Fruit fly (Drosophila melanogaster) Kc167 (cell line): ENCODE results near the gene CAH6.

Source experiments
- Myc ChIP-seq: fragments of >200 bp; optimal IDR thresholded peaks from 2 replicates; lab custom pipeline; 2017; ENCODE audit warnings: missing external identifiers
- Sin3A ChIP-seq: fragments of >200 bp; optimal IDR thresholded peaks from 2 replicates; lab custom pipeline; 2018; ENCODE audit warnings: missing external identifiers
- h ChIP-seq: fragments of >200 bp; optimal IDR thresholded peaks from 3 replicates; lab custom pipeline; 2018; ENCODE audit warnings: missing external identifiers
- insv ChIP-seq: fragments of >200 bp; optimal IDR thresholded peaks from 3 replicates; lab custom pipeline; 2018; ENCODE audit warnings: missing external identifiers
- psq ChIP-seq: fragments of >200 bp; optimal IDR thresholded peaks from 2 replicates; lab custom pipeline; 2017; ENCODE audit warnings: missing external identifiers
- ttk ChIP-seq: sonication (Bioruptor generic); optimal IDR thresholded peaks from 2 replicates; lab custom pipeline; 2017; ENCODE audit warnings: missing external identifiers

CAH6 gene

DNA sequence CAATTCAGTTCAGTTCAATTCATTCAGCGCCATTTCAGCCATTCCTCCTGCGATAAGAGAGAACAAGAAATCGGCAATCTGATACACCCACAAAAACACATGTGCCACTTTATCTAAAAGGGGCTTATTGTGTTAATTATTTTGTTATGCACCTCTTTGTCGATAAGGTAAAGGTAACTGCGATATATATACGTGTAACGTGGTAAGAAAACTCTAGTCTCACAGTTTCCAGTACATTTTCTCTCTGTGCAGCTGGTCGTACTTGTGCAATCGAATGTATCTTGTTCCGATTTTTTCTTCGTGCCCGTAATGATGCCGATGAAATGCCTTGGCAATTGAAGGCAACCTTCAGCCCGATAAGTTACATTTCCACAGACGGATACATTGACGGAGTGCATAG, 30.1 kb downstream of the CAH6 start:
- TF ChIP-seq ttk (no peak), insv (lab: Kevin White, UChicago) (no peak), Myc (no peak), Sin3A (no peak), h (lab: Kevin White, UChicago) (no peak), psq (lab: Kevin White, UChicago) (no peak)

DNA sequence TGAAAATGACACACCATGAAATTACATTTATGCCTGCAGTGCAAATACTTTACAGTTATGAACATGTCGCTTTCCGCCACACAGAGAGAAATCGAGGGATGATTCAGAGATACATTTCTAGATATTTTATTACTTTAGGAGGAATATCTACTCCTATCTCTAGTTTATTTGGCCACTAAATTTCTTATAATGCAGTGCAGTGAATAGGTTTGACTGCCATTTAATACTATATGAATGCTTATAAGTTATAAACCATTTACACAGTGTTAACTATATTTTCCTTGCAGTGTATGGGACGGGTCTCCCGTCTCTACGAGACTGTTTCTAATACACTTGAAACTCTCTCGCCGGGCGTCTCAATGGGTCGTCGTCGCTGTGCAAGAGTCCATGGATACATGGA, 32.8 kb downstream of the CAH6 start:
- TF ChIP-seq h (lab: Kevin White, UChicago), result no peak
- TF ChIP-seq Sin3A, result no peak

DNA sequence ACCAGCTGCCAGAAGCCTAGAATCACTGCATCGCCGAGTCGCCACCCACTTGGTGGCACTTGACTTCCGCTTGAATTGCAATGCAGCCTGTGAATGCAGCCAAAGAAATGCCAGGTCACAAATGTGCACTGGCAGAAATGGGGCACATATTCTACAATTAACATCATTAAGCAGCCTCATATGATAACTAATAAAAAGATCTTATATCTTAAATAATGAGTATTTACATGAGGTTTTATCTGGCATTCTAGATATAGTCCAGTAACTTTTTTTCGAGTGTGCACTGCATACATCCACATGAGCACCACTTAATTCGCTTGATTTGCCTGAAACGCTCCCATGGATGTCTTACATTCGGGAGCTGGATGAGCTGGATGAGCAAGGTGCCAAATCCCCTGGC, 38.3 kb downstream of the CAH6 start:
- TF ChIP-seq psq (lab: Kevin White, UChicago) (no peak), h (lab: Kevin White, UChicago) (no peak), ttk (no peak), insv (lab: Kevin White, UChicago) (no peak), Sin3A (no peak), Myc (no peak)

DNA sequence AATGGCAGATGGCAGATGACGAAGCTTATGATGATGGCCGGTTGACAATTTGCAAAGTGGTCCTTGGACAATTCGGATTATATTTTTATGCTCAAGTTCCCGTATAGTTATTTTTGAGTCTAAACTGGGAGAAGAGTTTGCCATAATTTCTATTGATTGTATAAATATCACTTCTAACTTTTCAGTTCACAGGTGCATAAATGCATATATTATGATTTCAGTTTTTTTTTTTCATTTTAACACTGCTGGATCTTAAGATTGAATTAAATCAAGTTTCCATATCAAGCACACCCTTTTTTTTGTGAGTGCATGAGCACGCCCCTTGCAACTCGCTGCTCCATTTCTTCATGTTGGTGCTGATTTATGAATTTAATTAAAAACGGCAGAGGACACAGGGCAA, 39.6 kb downstream of the CAH6 start:
- TF ChIP-seq ttk (no peak), insv (lab: Kevin White, UChicago) (no peak), h (lab: Kevin White, UChicago) (no peak)

DNA sequence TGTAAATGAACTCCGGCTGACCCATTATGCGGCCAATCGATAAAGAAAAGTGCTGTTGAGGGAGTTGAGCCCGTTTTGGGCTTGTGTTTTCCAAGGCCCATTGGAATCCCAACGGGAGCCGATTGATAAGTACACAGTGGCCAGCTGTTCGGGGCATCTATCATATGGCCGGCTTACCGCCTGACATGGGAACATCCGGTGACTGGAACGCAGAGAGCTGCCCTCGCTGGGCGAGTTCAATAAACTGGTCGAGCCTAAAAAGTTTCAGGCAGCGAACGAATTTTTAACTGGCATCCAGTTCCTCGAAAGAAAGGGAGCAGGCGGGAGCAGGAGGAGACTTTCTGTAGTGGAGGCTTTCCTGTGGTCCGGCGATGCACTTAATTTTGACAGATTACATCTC, 44.1 kb downstream of the CAH6 start:
- TF ChIP-seq Sin3A, result no peak
- TF ChIP-seq ttk, result no peak
- TF ChIP-seq psq (lab: Kevin White, UChicago), result no peak
- TF ChIP-seq Myc, result no peak
- TF ChIP-seq insv (lab: Kevin White, UChicago), result no peak
- no peak for TF ChIP-seq h (lab: Kevin White, UChicago)

- TF ChIP-seq h (lab: Kevin White, UChicago), result no peak
- TF ChIP-seq ttk, result no peak
- no peak for TF ChIP-seq insv (lab: Kevin White, UChicago)
- TF ChIP-seq Myc, result no peak
- no peak for TF ChIP-seq Sin3A
- TF ChIP-seq psq (lab: Kevin White, UChicago), result no peak
These were observed 47.9 kb downstream of the CAH6 start, which contains the start of gene pHCl-2 for dm6 chr3R:31305284-31305683. Gene pHCl-2, minus strand, starts transcription at chr3R:31305384.

DNA sequence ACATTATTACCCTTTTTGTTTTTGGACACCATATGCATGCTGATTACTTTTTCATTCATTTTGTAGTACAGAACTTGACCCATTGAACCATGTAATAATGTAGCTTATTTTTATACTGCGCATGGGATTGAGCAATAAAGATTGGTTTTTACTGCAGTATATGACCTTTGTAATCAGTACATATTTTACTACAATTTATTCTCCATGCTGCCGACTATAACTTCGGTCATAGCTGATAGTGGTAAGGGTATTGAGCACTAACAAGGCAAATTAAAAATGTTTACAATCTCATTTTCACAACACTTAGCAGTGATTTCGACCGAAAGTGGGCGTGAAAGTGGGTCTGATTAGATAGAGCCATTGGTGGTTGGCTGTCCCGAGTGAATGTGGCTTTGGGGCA, 49.1 kb downstream of the CAH6 start:
- no peak for TF ChIP-seq h (lab: Kevin White, UChicago)
- no peak for TF ChIP-seq psq (lab: Kevin White, UChicago)
- TF ChIP-seq Sin3A, result no peak
- TF ChIP-seq insv (lab: Kevin White, UChicago), result no peak
- TF ChIP-seq ttk, result no peak
- no peak for TF ChIP-seq Myc

- TF ChIP-seq psq (lab: Kevin White, UChicago) (no peak), Myc (no peak), Sin3A (no peak), ttk (no peak), insv (lab: Kevin White, UChicago) (no peak), h (lab: Kevin White, UChicago) (no peak)
These were observed 51.7 kb downstream of the CAH6 start for dm6 chr3R:31308855-31309646.
